Fruit fly (Drosophila melanogaster) ovary, adult (tissue): ENCODE measurements around the gene alpha-Est6.
A peak's percentile ranks its signal among the peaks of the same experiment; 100 is the strongest.

Experiments used
- CG17801 ChIP-seq: fragments of 200-800 bp; optimal IDR thresholded peaks from 2 replicates; lab custom pipeline; 2019; ENCODE audit warnings: missing biosample characterization, mild to moderate bottlenecking, missing genetic modification characterization, moderate library complexity; ENCODE audit not compliant: partially characterized antibody

alpha-Est6 gene

DNA sequence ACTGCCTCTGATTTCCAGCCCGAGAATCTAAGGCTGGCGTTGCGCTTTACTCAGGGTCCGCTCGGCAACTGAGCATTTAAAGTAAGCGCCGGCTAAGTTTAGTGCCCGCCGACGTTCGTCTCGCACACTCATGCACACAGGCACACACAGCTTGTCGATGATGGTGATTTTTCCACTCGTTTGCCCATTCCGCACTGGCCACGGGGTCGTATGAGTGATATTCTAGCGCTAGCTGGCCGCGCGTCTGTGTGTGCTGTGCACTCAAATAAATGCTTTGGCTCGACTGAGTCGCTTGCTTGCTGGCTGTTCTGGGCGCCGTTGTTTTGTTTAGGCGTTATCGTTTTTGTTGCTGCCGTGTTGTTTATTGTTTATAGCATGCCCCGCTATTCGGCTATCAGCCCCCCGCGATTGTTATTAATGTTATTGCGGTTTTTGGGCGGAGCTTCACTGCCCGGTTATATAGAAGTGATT is 12.9 kb downstream of the alpha-Est6 start, which contains the start of gene alpha-Est8:
TSS of gene alpha-Est8 (minus strand) at position 72 of the 471 bp plus-strand sequence.
- TF ChIP-seq CG17801 = peak; percentile 58

DNA sequence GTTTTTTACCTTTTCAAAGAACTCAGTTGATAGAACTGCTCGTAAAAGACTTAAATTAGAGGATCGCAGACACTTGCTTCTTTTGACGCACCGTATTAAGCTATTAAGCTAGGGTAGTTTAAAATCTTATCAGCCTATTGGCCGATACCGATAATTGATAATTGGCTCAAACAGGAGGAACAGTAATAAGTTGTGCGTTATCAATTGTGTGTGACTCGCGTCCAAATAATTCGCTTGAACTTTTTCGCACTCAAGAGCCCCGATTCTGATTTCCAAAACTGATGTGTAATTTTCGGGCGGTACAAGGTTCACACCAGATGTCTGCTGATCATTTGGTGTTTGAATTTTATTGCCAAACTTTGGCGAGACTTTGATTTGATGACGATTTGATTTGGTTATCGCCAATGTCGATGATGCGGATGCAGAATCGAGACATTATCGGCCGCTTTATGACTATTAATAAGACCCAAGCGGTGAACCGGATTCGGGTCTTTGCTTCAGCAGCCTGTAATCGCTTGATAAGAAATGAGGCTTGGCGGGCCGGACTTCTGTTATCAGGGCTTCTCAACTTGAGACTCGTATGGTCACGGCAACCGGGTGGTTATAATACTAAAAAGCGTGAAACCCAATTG is 14.2 kb downstream of the alpha-Est6 start:
- TF ChIP-seq CG17801 = no peak

DNA sequence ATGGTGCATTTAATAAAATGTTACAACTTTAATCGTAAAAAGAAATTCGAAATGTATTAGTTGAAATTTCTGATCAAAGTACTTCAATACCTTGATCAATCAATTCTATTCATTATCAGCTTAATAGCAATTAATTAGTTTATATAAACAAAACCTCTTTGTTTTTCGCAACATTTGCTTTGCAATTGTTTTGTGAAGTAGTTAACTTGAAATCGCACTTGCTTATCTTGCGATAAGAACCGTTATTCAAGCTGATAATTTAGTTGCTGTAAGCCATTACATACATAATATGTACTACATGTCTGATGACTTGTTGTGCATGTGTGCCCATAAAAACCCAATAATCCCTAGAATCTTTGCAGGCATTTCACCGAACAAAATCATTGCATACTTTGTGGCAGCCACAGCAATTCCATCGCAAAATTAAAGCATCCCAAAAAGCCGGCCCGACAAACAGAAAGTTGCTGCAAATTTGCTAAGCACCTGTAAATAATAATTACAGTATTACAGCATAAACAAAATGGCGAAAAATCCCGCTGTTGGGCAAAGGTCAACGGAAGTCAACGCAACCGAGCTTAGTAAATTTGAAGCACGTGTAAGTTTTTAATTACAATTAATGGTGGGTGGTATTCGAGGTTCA is 20.3 kb downstream of the alpha-Est6 start:
- peak; percentile 27 for TF ChIP-seq CG17801

DNA sequence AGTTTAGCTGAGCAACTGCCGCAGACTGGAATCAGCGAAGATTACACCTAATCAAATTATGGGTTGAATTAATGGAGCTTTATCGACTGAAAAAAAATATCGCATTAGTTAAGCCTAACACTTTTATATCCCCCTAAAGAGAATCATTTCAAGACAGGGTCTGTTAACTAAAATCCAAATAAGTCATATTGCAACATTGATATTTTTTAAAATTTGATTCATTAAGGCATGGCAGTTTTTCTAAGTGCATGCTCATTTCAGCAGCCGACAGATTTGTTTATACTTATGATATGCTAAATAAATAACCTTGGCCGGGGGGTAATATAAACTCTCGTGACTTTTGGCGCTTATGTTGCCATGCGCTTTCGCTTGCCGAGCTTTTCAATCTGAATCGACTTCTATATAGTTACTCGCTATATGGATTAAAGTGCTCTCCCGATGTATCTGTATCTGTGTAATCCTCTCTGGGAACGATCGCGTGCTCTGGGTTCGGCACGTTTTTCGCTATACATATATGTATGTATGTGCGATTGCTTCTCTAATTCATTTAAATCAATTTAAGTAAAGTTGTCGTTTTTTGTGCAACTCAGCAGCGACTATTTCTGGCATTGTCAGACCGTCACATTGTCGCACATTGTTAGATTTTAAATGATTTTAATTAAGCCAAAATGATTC is 22.1 kb downstream of the alpha-Est6 start:
- peak; percentile 20 for TF ChIP-seq CG17801

DNA sequence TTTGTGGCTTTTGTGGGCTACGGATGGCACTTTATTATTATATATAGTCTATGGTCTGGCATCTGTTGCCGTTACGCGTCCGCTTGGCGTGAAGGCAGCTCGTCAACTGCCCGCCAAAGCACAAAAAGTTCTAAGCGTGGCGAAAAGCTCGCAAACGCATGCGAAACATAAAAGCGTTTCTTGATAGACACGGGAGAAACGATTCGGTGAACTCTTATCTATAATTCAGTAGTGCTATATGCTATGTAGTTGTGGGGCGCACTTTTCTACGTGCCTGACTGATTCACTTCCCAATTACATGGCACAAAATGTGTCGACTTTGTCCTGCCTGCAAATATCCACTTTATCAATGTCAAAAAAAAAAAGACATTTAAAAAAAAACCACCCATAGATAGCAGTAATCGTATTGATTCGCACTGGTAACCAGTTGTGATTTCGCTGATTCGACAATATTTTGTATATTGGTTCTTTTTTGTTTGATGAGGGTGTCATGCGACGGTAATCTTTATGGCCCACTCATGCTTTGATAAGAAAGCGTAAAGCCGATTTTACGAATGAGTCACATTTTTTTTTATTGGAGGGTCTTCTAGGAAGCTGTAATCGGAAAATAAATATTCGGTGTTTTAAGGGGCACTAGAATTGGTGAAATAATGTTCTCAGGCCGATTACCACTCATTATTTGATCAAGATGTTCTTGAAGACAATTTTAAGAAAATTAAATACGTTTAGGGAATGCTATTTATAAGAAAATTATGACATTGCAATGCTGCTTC is 23.4 kb downstream of the alpha-Est6 start, which contains the start of gene alpha-Est9:
TSS of gene alpha-Est9 (minus strand) at position 110 of the 773 bp plus-strand sequence.
- peak; percentile 27 for TF ChIP-seq CG17801

DNA sequence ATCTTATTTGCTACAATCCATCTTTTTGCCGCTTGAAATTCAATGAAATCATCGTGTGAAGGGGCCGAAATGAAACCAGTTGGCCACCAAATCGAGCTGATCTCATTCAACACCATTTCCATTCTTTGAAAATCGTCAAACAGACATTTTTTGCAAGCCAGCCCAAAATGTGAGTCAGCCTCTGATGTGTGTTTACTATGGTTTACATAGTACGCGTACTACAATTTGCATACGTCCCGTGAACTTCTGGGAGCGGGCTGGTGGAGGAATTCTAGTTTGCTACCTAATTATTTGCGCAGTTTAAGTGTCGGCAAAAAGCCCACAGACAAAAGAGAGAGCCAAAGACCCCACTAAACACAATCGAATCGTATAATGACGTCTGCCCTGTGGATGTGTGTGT is 25.4 kb downstream of the alpha-Est6 start:
- TF ChIP-seq CG17801 = no peak

DNA sequence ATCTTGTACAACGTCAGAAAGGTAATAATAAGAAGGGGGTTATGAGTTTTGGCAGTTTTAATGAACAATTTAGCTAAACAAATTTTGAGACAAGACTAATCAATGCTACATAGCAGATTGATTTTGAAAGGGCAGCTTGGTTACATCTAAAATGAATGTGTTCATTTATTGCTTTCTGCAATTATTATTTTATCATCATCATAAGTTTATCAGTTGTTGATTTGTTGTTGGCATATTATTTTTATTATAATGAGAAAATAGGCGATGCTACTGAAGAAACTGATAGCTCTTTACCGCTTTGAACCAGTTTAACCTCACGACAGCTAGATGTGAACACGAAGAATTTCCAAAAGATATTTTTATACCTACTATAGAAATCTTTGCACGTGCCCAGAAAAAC is 26.3 kb downstream of the alpha-Est6 start, which contains the start of gene Mics1:
TSS of gene Mics1 (minus strand) at position 101 of the 400 bp plus-strand sequence.
- TF ChIP-seq CG17801 = no peak

DNA sequence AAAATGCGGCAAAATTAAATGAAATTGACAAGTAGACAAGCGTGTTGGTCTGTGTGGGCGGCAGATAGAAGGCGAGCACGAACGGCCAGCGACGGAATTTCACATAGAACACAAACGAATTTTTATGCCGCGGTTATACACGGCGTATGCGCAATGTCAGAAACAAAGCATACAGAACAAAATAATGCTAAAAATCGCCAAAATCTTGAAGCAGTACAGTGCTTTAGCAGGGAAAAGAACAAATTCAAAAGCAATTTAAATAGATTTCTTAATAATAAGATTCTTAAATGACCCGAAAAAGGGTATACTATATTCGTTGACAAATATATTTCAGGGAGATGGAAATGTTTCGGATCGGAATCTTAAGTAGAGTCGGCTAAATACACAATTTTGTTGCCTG is 28.1 kb downstream of the alpha-Est6 start:
- TF ChIP-seq CG17801 = no peak

DNA sequence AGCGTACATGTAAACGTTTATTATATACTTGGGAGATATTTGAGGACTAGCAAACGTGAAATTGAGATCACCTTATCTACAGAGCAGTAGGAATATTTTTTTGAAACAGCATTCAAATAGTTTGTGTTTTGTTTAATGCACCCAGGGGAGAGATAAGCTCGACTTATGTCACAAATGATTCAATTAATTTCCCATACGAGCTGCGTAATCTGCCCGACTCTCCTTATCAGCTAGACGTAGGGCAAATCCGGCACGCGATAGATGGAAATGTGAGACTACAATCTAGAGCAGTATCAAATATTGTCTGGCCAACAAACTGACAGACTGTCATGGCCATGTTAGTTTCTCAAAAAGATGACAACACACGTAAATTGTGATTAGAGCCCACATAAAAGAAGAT is 29.1 kb downstream of the alpha-Est6 start:
- TF ChIP-seq CG17801 = no peak

DNA sequence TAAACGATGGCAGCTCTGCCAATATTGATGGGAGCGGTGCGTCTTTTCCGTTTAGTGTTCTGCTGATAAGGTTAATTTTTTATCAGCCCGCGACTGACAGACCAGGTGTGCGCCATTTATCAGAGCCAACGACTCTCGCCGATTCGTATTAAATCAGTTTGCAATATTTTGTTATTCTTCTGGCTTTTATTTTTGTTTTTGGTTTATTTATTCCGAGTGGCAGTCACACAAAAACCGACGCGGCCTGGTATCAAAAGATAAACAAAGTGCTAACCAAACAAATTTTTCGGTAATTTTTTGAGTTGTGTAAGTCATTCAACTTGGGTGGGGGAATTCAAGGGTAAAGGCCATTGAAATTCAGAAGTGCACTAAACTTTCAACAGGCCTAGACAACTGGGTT is 31.1 kb downstream of the alpha-Est6 start:
- peak; percentile 61 for TF ChIP-seq CG17801

DNA sequence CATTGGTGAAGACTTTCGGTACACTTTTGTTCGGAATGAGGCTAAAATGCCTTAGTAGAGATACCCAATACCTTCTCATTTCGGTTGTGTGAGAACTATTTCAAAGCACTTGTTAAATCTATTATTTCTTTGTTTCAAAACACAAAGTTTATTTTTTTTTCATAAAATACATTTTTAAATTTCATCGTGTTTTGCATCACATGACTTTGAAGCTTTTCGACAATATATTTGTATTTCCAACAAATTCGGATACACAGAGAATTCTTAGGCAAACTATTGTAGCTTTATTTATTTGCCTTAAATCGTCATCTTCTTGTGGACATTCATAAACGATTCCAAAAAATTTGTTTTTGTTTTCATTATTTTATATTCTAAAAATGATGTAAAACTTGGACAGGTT is 34.8 kb downstream of the alpha-Est6 start, which contains the start of gene alpha-Est10:
TSS of gene alpha-Est10 (minus strand) at position 101 of the 400 bp plus-strand sequence.
- no peak for TF ChIP-seq CG17801

DNA sequence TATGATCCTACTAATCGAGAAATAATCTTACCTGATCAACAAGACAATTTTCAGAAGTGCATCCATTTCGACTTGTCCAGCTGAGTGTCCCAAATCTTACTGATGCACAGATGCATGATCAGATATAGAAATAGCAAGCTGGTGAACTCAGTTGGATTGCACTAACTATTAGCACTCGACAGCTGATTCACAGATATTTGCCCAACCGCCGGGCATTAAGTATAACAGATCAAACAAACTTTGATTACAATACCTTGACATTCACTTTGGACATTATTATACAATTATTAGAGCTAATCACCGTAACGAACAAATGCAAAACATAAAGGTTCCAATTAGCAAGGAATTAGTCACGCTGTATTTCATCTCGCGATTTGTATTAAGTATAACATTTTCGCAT is 35.4 kb downstream of the alpha-Est6 start, which contains the start of gene CG42656:
TSS of gene CG42656 (minus strand) at position 101 of the 400 bp plus-strand sequence.
- TF ChIP-seq CG17801 = no peak

DNA sequence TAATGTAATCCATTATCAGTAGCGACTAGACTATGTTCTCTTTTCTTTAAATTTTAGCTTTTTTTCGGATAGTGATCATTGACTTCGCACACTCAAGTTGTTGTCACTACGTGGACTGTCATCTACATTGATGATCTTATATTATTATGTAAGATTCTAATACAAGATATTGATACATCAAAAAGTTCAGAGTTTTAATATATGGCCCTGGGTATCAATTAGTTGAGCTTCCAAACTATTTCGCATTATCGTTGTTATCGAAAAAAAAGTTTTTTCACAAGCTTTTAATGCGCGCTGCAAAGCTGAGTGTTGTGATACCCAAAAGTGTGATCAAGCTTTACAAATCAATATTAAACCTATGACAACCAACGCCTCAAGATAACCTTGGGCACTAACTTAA is 36.5 kb downstream of the alpha-Est6 start:
- no peak for TF ChIP-seq CG17801

DNA sequence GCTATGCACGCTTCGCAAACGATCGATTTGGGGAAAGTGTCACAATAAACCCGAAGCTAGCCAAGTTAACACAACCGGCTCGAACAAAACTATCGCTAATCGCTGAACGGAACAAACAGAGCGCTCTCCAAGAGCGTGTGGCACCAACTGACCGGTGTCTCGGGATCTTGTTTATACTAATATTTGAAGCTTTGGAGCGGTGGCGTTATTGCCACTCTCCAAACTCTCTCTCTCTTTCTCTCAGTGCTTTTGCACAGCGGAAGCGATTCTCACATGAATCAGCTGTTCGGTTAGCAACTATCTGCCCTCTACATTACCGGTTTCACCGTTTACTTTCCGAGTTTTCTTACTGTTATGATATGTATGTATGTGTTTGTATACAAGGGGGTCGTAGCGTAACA is 37.1 kb downstream of the alpha-Est6 start:
- TF ChIP-seq CG17801 = peak; percentile 60

DNA sequence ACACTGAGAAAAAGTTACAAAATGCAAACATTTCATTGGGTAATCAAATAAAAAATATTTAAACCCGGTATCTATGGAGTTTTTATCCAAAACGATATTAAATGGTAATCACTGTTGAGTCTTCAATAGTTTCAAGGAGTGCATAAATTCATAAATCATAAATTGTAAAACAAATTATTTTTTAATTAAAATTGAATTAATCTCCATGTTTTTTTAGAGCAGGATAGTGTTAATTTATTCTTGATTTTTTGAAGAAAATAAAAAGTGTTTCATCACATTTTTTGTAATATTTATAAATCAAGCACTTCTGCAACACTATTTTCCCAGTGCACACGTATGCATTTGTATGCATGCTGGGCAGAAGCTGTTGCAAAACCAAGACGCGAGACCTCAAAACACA is 37.7 kb downstream of the alpha-Est6 start:
- TF ChIP-seq CG17801 = peak; percentile 52

DNA sequence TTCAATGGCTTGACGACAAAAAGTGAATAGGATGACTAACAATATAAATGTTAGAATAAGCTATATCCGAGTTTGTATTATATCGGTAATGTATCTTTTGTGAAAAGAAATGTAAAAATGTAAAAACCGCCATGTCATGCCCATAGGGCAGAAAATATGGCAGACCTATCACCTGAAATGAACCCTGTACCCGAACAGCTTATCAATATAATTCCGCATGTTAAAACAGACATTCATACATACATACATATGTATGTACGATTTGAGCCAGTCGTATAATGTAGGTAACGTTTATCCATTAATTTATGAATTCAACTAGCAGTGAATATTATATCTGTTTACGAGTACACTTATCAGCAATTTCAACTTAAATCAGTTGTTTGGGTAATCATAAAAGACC is 38.7 kb downstream of the alpha-Est6 start:
- TF ChIP-seq CG17801 = peak; percentile 53
